Worm (Caenorhabditis elegans) whole organism, dauer: Measurements from ENCODE around the gene C01G5.7.

ENCODE experiments used
- unc-62 ChIP-seq: sonication (generic microtip); optimal IDR thresholded peaks from 2 replicates; lab custom pipeline; 2017; ENCODE audit warnings: missing biosample characterization, missing genetic modification reagents, missing genetic modification characterization

The C01G5.7 gene

DNA sequence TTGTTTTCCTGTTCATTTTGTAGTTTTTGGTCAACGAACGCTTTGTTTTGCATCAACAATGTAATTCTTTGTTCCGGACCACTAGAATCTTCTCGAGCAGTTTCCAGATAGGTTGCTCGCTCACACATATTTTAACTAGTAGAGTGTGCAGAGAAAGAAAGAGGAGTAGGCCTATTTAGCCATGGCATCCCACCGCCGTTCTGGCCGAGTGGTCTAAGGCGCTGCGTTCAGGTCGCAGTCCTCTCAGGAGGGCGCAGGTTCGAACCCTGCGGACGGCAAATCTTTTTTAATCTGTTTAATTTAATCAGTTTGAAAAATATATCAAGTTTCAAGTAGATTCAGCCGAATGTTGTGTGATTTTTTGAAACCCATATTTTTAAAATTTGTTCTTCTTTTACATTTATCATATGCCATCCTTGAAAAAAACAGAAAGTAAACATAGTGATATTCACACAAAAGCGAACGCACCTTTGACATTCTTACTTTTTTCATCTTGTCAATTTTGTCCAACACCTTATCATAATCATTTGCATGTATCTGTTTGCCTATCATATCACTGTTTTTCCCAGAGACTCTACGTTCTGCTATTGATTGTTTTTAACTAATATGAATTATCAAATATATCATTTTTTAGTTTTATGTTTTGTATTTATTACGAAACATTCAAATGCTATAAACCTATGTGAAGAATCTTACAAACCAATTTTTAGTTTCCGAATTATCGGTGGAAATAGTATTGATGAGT is 38.8 kb downstream of the C01G5.7 start, which contains the start of gene try-3:
TSS of gene try-3 (plus strand) at position 532 of the 745 bp plus-strand sequence.
- TF ChIP-seq unc-62 (GFP tag; lab: Kevin White, UChicago), result no peak

DNA sequence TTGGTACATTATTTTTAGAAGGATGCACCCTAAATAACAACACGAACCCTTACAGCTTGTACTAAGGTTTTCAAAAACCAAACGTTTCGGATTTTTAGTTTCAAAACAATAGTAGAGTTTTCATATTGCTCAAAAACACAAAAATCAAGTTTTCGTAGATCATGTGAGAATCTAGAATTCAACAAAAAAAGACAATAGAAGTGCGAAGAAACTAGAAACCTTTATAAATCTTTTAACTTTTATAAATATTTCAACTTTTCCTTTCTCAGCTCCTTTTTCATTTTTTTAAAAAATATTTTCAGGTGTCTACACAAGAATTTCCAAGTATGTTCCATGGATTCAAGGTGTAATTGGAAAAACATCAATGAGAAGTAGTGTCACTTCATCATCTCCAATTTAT is 42.5 kb downstream of the C01G5.7 start, which contains the start of gene best-9:
TSS of gene best-9 (plus strand) at position 301 of the 400 bp plus-strand sequence.
- TF ChIP-seq unc-62 (GFP tag; lab: Kevin White, UChicago), result no peak

DNA sequence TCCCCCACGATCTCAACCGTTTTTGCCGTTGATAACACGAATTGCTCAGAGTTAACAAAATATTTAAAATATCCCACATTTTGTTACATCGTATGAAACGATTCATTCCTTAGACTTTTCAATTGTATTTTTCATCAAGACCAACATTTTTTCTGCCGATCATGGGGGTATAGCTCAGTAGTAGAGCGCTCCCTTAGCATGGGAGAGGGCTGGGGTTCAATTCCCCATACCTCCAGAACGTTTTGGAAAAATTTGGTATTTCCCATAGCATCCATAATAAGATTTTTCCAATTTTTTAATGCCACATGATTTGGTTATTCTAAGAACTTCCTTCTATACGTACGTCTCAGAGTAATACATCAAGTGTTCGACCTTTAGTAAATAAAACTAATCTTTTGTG is 44.1 kb downstream of the C01G5.7 start:
- TF ChIP-seq unc-62 (GFP tag; lab: Kevin White, UChicago), result no peak

DNA sequence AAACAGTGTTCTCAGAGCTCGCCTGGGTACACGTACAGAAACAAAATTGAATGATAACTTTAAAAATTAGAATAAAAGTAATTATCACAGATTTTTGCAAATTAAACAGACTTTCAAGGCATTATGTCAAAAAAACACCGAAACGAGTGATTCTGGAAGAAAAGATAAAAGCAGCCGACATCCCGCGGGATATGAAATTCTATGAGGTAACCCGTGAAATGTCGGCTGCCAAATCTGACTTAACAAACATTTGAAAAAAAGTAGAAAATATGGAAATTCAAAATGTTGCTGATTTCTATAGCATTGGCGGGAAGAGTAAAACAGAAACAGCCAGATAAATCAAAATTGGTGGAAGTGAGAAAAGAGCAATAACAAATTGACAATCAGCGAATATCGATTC is 47.6 kb downstream of the C01G5.7 start:
- TF ChIP-seq unc-62 (GFP tag; lab: Kevin White, UChicago), result no peak
